Fruit fly (Drosophila melanogaster): Measurements from ENCODE around the gene bcd.

Gene bcd

DNA sequence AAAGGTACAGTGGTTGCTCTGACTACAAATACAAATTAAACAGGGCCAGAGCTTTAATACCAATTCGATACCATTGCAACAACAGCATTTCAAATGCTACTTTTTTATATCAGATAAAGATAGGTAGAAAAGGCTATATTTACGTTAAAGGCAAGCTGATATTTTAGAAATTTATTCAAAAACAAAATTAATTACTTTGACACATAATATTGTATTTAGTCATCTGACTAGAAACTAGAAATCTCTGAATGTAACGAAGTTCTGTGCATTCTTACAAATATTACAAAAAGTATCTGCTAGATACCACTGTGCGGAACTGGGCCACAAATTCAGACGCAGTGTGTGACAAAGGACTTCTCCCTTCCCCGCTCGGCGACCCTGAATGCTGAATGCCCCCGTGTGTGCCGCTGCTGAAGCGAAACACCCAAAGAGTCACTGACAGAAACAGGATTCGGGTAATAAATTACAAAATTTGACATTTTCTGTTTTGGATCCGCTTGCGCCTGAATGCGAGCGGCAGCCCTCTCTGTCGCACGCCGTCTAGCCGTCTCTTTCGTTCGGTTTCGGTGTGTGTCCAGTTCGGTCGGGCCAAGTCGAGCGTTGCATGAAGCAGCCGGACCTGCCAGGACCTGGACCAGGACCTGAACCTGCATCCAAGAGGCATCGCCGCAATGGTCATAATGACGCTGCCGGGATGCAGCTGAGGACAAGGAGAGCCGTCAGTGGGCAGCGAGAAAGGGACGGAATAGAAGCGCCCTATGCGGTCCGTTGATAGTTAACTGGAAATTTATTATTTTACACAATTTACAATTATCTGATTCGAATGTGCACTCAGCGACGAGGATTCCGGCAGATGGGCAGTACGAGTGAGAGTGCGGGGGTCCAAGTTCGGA lies 1.7 kb upstream of the bcd start (continued):
- TF ChIP-seq CG13296 (GFP tag; optimal IDR thresholded peaks at IDR 0.05) (peak; percentile 18), lmd (GFP tag; IDR thresholded peaks at IDR 0.05) (peak; percentile 33; the same call in 1 of the 2 replicates), Ssrp (tag; optimal IDR thresholded peaks at IDR 0.05) (peak; percentile 9), lab (GFP tag; optimal IDR thresholded peaks at IDR 0.05) (peak; percentile 54), CG5180 (GFP tag; optimal IDR thresholded peaks at IDR 0.05) (peak; percentile 29), CG6654 (GFP tag; optimal IDR thresholded peaks at IDR 0.05) (peak; percentile 1), pan (optimal IDR thresholded peaks at IDR 0.05) (no peak), pan (GFP tag; optimal IDR thresholded peaks at IDR 0.05 in 1 of 2, IDR thresholded peaks at IDR 0.05 in 1 of 2) (no peak), CG14710 (tag; optimal IDR thresholded peaks at IDR 0.05) (peak; percentile 45), D19A (tag; optimal IDR thresholded peaks at IDR 0.05) (peak; percentile 38), Hr51 (GFP tag; optimal IDR thresholded peaks at IDR 0.05) (peak in 1 of 2 experiments; percentile 51), CG6683 (GFP tag; optimal IDR thresholded peaks at IDR 0.05) (peak; percentile 21), grau (tag; optimal IDR thresholded peaks at IDR 0.05) (peak; percentile 62), bsh (GFP tag; optimal IDR thresholded peaks at IDR 0.05) (peak in 1 of 2 experiments; percentile 51), CG12155 (GFP tag; optimal IDR thresholded peaks at IDR 0.05) (no peak), Spps (tag; optimal IDR thresholded peaks at IDR 0.05) (peak; percentile 10), CG17361 (GFP tag; IDR thresholded peaks at IDR 0.05) (peak; percentile 64; the same call in 2 of the 3 replicates), CG12942 (GFP tag; optimal IDR thresholded peaks at IDR 0.05) (no peak), sim (GFP tag; IDR thresholded peaks at IDR 0.05) (no peak), CG14441 (GFP tag; IDR thresholded peaks at IDR 0.05) (no peak), Atf-2 (GFP tag; optimal IDR thresholded peaks at IDR 0.05) (peak; percentile 1), slou (GFP tag; optimal IDR thresholded peaks at IDR 0.05) (no peak), CG4707 (GFP tag; optimal IDR thresholded peaks at IDR 0.05) (peak; percentile 89), Dip3 (GFP tag; optimal IDR thresholded peaks at IDR 0.05) (no peak), CG4617 (GFP tag; optimal IDR thresholded peaks at IDR 0.05; ENCODE audit: borderline replicate concordance) (no peak), NC2β (GFP tag; optimal IDR thresholded peaks at IDR 0.05) (no peak), ind (GFP tag; optimal IDR thresholded peaks at IDR 0.05) (peak; percentile 16), slbo (GFP tag; IDR thresholded peaks at IDR 0.05) (0 out of 2 replicates have a peak, but pooled peaks have one; percentile 2), pros (GFP tag; optimal IDR thresholded peaks at IDR 0.05) (peak; percentile 38), CG6765 (GFP tag; optimal IDR thresholded peaks at IDR 0.05) (no peak), CG34376 (GFP tag; optimal IDR thresholded peaks at IDR 0.05) (no peak), CG8359 (GFP tag; optimal IDR thresholded peaks at IDR 0.05; ENCODE audit: borderline replicate concordance) (peak; percentile 28), CG18599 (GFP tag; optimal IDR thresholded peaks at IDR 0.05) (peak; percentile 75), CG10979 (tag; optimal IDR thresholded peaks at IDR 0.05) (peak; percentile 64), Xrp1 (GFP tag; IDR thresholded peaks at IDR 0.05) (peak; percentile 39; the same call in 1 of the 2 replicates), CG13624 (GFP tag; optimal IDR thresholded peaks at IDR 0.05) (peak; percentile 2), az2 (GFP tag; optimal IDR thresholded peaks at IDR 0.05) (peak; percentile 54), CG10543 (GFP tag; optimal IDR thresholded peaks at IDR 0.05) (peak; percentile 18), abd-A (tag; optimal IDR thresholded peaks at IDR 0.05) (peak; percentile 7), Six4 (GFP tag; optimal IDR thresholded peaks at IDR 0.05) (peak; percentile 34), CG15601 (tag; optimal IDR thresholded peaks at IDR 0.05) (peak; percentile 22), CG9437 (GFP tag; optimal IDR thresholded peaks at IDR 0.05) (peak; percentile 19), Nf-YC (tag; optimal IDR thresholded peaks at IDR 0.05) (no peak), chif (GFP tag; optimal IDR thresholded peaks at IDR 0.05) (peak in 1 of 2 experiments; percentile 48), crol (GFP tag; IDR thresholded peaks at IDR 0.05) (peak; percentile 84), CG30431 (GFP tag; optimal IDR thresholded peaks at IDR 0.05) (no peak), dmrt11E (tag; optimal IDR thresholded peaks at IDR 0.05) (peak; percentile 55)

Data from whole organism, embryonic.